Worm (Caenorhabditis elegans): Measurements from ENCODE around the gene C18G1.6.

- TF ChIP-seq skn-1 (tag; optimal IDR thresholded peaks at IDR 0.05) (no peak), elt-3 (tag; optimal IDR thresholded peaks at IDR 0.05) (no peak), lin-39 (tag; optimal IDR thresholded peaks at IDR 0.05) (no peak), mdl-1 (tag; optimal IDR thresholded peaks at IDR 0.05) (no peak), pha-4 (tag; optimal IDR thresholded peaks at IDR 0.05) (no peak), fkh-10 (GFP tag; optimal IDR thresholded peaks at IDR 0.05) (no peak), snpc-4 (tag; optimal IDR thresholded peaks at IDR 0.05) (no peak), ama-1 (optimal IDR thresholded peaks at IDR 0.05) (no peak), tbx-2 (tag; optimal IDR thresholded peaks at IDR 0.05) (no peak), nhr-76 (tag; optimal IDR thresholded peaks at IDR 0.05) (no peak), nhr-28 (tag; optimal IDR thresholded peaks at IDR 0.05) (no peak)
Measured at ce11 chrV:4710464-4710863, 39.9 kb upstream of the C18G1.6 start, which contains the start of gene oac-24.
